Worm (Caenorhabditis elegans): ENCODE measurements around the gene F57G12.2.

Gene F57G12.2

DNA sequence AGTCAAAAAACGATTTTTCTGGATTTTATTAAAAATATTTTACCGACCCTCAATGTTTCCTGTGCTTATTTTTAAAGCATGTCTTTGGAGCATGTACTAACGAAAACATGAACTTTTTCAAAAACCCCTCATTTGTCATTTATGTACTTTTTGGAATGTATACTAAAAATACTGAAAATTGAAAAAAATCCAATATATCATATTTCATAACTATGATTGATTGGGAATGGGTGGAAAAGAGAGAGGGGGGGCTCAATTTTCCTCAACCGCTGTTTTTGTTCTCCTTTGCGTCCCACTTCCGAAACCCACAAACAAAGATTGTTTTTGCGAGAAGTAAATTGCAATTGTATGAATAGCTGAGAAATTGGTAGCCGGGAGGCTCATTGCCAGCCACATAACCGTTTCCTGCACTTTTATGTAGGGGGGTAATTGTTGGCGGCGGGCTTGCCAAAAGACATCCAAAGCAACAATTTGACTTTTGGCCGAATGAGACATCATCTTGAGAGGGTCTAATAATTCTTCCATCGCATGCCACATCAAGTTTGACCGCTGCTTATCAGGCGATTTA is 20.0 kb upstream of the F57G12.2 start:
- TF ChIP-seq unc-62 (GFP tag; optimal IDR thresholded peaks at IDR 0.05), result no peak

DNA sequence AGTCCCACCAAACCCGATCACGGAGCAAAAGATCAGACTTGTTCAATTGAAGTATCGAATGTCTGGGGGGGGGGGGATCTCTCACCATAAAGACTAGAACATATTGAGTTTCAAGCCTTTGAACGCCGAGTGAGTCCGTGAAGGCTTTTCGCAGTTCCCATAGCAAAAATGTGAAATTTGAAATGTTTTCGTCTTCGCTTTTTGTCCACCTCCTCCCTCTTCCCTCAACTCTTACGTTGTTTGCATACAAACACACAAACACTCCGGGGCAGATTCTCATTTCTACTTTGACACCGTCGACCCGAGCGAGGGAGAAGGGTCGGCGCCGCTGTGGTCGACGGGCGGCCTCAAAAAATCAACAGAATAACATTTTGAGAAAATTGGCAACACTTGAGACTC is 19.2 kb upstream of the F57G12.2 start:
- TF ChIP-seq unc-62 (GFP tag; optimal IDR thresholded peaks at IDR 0.05), result no peak

DNA sequence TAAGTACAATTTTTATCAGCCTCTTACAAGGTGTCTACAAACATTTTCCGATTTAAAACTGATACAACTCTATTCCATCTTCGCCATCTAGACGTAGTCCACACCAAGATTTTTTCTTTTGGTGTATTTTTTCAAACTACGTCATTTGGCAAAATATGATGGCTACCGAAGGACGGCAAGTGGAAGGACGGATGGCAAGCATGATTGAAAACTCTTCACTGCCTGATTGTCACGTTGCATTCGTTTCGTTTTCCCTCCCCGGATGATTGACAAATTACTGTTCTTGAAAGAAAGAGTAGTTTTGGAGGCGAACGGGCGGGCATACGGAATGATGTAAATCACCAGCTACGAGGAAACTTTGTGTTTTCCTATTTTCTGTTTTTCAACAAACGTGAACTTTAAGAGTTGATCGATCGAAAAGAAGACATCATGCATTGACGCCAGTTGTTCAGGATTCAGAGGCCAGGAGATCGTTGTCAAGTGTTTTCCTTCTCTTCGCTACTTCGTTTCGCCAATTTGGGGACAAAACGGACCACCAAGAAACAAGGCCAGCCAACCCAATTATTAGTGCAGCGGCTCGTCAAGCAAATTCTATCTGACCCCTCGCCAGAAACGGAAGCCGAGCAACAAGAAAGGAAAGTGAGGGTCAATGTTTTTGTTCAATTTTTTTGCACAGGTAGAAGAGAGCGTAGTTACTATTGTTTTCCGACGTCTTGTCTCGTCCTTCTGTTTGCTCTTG is 18.7 kb upstream of the F57G12.2 start:
- TF ChIP-seq unc-62 (GFP tag; optimal IDR thresholded peaks at IDR 0.05), result no peak

DNA sequence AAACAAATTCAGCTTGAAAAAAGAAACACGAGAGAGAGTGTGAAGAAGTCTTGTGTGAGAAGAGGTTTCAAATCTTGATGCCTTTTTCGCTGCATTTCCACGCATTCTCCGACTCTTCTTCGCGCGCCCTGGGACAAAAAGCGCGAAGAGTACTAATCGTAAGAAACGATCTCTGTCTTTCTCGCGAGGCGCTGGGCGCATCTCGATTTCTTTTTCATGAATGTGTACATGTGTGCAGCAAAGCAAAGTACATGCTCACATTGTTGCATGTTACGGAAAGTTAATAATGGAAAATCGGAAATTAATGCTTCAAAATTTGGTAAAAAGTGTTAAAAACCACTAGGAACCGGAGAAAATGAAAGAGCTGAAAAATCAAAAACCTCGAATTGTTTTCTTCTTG is 17.7 kb upstream of the F57G12.2 start:
- TF ChIP-seq unc-62 (GFP tag; optimal IDR thresholded peaks at IDR 0.05), result no peak

DNA sequence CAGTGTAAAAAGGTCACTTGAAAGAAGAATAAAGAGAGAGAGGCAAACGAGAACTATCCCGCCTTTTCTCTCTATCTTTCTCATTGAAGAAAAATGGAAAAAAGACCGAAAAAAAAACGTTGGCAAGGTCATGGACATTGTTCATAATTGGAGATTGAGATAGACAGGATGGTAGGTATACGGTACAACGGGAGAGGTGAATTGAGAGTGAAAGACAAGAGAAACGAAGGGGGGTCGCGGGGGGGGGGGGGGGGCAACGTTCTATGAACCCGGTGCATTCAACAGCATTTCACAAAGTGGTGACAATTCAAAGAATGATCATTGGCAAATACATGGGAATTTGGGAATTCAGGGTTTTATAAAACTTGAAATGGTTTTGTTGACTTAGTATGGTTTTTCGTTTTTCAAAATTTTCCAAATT is 17.0 kb upstream of the F57G12.2 start:
- no peak for TF ChIP-seq unc-62 (GFP tag; optimal IDR thresholded peaks at IDR 0.05)

DNA sequence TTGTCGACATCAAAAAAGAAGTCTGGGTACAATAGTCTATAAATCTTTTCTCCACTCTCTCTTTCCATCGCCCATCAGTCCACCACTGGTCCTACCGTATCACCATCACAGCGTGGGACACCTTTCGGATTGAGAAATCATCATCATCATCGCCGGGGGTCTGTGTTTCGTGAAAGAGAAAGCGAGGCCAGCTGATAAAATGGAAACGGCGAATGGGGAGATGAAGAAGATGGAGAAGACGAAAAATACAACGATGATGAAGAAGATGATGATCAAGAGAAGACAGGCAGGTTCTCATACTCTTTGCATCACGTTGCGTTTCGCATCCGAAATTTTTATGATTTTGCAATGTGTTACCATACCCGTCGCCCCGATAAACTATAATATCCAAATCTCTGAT is 16.5 kb upstream of the F57G12.2 start:
- TF ChIP-seq unc-62 (GFP tag; optimal IDR thresholded peaks at IDR 0.05), result no peak

DNA sequence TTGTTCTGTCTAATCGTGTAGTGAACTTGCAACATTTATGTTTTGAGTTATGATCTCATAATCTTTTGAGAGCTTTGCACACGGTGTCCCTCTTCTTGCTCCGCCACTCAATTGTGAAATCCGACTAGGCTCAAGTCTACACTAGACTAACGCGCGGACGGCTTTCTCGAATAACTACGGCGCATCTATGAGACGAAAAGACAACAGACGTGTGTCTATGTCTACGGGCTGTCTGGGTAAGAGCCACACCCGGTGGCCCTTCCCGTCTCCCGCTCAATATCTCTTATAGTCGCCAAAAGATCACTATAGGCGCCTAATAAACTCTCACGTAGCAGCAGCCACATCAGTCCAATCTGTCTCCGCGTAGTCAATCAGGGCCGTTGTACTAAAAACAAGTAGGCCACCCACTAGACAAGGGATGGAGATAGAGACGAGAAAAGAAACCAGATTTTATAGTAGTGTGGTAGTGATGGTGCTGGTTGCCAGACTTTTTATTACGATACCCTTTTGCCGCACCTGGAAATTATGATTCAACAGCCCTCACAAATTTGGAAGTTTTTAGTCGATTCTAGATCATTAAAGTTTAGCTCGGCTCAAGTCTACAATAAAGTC is 15.9 kb upstream of the F57G12.2 start:
- TF ChIP-seq unc-62 (GFP tag; optimal IDR thresholded peaks at IDR 0.05), result no peak

DNA sequence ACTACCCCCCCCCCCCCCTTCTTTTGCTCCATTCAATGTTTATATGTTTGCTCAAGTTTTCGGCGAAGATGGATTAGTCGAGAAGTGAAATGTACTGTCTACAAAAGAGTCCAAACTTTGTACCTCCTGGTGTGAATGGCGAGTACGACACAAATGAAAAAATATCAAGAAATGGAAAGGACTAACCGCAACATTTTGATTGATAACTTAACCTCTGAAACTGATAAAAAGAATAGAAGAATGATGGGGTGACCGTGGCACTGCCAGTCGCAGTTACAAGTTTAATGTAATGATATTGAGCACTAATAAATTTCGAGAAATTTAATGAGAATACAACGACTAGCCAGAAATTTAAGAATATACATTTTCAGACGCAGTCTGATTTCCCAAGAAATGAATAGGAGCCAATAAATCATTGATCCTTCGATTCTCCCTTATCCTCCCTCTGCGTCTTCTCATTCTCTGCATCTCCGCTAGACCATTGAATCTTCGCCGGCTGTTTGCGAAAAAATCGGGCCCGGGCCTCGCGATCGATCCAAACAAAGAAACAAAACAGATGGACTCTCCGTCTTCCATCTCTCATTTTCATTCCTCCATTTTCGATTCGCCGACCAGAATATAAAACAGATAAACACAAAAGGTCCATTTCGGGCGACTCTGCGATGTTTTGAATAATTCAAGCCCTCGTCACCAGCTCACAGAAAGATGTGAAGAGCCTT is 15.0 kb upstream of the F57G12.2 start:
- TF ChIP-seq unc-62 (GFP tag; optimal IDR thresholded peaks at IDR 0.05), result no peak

DNA sequence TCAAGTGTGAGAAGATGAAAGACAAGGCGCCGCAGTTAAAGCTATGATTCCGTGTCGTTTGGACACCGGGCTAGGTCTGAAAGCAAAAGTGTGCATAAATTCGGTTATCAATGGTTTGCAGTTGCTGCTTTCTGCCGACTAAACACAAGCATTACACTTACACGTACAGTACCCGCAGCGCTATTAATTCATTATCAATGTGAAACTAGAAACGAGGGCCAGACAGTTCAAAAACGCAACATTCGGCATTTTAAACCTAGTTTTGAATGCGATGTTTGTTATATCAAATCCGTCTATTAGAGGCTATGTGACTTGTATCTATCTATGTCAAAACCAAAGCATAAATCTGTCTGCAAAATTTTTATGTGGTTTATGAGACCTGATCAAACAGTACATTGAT is 14.1 kb upstream of the F57G12.2 start:
- TF ChIP-seq unc-62 (GFP tag; optimal IDR thresholded peaks at IDR 0.05), result no peak

DNA sequence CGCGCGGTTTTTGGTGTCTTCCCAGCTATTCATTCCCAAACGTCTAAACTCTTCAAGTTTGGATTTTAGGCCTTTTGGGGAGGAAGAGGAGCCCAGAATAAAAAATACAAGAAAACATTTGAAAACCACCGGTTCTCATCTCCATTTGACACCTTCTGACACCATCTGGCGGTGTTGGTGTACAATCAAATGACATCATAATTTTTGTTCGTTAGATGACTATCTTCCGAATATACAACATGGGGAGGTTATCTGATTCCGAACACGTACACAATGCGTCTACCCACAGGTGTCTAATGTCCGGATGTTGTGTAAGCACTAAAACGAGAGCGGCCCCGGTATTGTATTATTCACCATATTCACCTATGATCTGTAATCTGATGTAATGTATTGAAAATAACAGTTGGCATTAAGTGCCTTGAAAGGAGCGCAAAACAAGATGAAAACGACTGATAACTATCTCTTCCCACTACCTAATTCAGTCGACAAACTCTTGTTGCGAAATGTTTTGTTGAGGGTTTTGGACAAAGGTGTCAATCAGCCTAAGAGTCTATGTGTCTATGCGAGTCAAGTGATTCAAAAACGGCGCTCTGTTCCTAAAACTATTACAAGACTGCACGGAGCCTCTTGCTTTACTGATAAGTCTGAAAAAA is 12.8 kb upstream of the F57G12.2 start:
- no peak for TF ChIP-seq unc-62 (GFP tag; optimal IDR thresholded peaks at IDR 0.05)

DNA sequence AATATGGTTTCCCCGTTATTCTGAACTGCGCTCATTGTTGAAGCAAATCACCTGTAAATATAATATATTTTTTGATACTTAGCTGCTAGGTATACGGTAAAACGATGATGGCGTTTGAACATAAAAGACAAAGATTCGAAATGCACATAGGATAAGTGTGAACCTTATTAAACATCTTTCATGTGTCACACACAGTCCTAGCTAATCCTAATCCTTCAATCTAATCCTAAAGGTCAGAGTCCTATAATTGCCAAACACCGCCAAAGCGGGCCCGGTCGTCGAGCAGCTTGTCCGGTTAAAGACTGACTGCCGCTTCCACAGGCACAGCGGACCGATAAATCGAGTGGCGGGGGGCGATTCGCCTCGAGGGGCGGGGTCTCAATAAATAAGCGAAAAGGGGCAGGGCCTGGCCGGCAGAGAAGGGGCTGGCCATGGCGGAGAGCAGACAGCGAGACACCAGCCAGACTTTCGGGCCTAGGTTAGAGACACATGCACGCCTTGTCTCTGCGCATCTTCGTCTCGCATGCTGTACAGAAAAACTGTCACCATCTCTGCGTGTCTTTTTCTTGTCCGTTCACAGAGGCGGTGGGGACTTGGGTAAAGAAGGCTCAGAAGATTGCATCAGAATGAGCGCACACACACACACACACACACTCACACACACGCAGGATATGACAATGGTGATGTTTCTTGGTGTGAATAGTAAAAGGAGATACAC is 11.9 kb upstream of the F57G12.2 start, which contains the start of gene F57G12.1:
Gene F57G12.1 (minus strand): TSS at position 51 of the 718 bp plus-strand sequence.
- TF ChIP-seq unc-62 (GFP tag; optimal IDR thresholded peaks at IDR 0.05), result no peak

DNA sequence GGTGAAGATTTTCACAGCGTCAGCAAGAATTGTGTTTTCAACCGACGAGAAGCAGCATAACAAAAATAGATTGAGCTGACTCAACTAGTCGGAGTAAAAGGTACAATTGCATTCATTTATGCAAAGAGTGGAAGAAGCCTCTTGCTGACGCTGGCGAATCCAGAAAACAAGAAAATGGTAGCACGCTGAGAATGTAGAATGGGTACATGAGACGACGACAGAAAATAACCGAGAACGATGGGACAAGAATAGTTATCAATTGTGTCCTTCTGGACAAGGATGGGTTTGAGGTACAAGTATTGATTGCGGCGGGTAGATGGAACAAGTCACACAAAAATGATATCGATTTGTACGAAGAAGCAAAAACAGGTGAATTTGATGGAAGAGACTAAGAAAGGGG is 9.5 kb upstream of the F57G12.2 start:
- no peak for TF ChIP-seq unc-62 (GFP tag; optimal IDR thresholded peaks at IDR 0.05)

DNA sequence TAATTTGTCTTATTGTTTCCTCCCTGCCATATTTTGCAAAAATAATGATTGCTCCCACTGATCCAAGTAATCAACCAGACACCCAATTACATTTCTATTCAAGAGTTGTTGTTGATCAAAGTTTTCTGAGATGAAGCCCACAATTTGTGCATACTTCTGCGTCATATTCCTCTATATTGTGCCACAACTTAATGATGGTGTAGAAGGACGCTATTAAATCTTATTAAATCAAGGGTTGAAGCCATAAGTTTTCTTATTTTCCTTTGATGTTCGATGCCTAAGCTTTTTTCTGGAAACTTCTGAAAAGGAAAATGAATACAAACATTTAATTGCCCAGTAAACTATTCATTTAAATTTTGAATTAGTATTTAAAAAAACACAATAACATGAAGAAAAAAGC is 8.9 kb upstream of the F57G12.2 start:
- no peak for TF ChIP-seq unc-62 (GFP tag; optimal IDR thresholded peaks at IDR 0.05)

DNA sequence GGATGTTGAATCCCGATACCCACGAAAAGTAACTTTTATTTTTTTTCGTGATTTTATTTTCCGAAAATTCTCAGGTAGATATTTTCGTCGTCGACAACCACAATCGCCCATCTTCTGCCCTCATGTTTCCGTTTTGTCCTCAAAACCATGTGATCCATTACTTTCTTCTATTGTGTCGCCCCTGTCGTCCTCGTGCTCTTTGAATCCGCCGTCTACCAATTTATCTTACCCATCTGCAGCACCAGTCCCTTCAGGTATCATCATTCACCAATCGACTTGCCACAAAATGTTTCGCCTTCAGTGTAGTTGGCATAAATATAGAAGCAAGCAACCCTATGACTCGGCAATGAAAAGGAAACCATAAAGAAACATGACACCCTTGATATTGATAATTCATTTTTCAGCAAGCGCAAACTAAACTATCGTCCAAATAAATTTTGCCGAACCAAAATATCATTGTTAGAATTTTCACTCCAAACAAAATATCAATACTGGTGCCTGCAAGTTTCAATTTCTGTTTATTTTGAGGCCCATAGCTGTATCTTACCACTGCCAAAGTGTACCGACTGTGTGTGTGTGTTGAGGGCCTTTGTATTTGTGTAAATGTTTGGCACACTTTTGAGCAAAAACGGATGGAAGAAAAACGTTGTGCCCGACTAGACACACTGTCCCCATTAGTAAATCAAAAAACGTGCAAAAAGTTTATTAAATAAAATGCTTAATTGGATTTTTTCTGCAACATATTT is 8.0 kb upstream of the F57G12.2 start:
- no peak for TF ChIP-seq unc-62 (GFP tag; optimal IDR thresholded peaks at IDR 0.05)

DNA sequence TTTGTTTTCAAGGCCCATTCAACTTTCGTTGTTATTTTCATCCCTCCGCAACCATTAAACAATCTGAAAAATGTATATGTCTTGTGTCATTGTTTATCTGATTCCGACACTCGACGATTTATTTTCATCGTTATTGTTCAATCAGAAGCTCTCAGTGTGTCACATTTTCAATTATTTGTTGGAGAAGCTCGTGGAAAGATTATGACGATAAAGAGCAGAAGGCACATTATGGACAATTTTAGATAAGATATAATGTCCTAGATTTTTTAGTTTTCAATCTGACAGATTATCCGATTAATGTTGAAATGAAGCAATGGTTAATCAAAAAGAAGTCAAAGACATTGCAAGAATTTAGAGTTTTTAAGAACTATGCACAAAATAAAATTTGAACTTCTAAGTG is 5.1 kb upstream of the F57G12.2 start:
- no peak for TF ChIP-seq unc-62 (GFP tag; optimal IDR thresholded peaks at IDR 0.05)

All from whole organism, dauer.